Worm (Caenorhabditis elegans): ENCODE results near the gene C40A11.6.

C40A11.6 gene

DNA sequence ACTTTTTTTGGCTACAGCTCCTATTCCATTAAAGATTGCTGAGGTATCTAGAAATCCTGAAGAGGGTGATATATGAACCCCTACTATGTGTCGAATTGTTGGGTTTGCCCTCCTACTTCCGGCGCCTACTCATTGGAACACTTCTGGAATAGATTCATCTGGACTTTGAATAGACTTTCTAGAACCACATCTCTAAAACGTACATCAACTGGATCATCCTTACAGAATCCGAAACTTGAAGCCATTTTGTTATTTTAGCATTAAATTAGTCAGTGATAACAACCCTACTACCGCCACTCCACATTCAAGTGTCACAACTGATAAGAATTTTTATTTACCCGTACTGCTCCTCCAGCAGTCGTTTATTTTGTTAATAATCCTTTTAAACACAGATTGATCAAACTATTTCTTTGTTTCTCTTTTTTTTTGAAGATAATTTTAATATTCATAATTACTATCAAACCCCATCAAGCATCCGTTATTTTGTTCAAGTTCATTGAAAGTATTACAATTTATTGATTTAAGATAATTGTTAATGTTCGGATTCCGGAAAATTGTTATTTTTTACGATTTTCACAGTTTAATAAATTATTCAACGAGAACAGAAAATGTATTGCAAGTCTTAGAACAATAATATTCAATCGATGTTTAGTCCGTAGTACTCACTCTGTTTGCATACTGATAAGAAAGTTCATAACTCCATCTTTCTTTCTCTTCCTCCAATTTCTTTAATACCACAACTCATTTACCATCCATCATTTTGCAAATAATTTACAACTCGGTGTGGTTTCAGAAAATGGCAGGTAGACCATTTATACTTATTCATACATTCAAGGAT lies 46.1 kb downstream of the C40A11.6 start, which contains the start of gene math-42:
TSS of gene math-42 (plus strand) at position 788 of the 838 bp plus-strand sequence.
- TF ChIP-seq nhr-237 (tag; optimal IDR thresholded peaks at IDR 0.05), result no peak
- no peak for TF ChIP-seq mab-5 (tag; optimal IDR thresholded peaks at IDR 0.05)
- TF ChIP-seq lsy-2 (tag; optimal IDR thresholded peaks at IDR 0.05), result no peak
- no peak for TF ChIP-seq unc-62 (GFP tag; optimal IDR thresholded peaks at IDR 0.05)
- no peak for TF ChIP-seq nhr-76 (tag; optimal IDR thresholded peaks at IDR 0.05)
- no peak for TF ChIP-seq blmp-1 (tag; optimal IDR thresholded peaks at IDR 0.05)
- no peak for TF ChIP-seq lin-13 (tag; optimal IDR thresholded peaks at IDR 0.05)
- no peak for TF ChIP-seq mep-1 (tag; optimal IDR thresholded peaks at IDR 0.05)
- TF ChIP-seq sem-2 (GFP tag; optimal IDR thresholded peaks at IDR 0.05), result no peak
- TF ChIP-seq cnd-1 (tag; optimal IDR thresholded peaks at IDR 0.05), result no peak

DNA sequence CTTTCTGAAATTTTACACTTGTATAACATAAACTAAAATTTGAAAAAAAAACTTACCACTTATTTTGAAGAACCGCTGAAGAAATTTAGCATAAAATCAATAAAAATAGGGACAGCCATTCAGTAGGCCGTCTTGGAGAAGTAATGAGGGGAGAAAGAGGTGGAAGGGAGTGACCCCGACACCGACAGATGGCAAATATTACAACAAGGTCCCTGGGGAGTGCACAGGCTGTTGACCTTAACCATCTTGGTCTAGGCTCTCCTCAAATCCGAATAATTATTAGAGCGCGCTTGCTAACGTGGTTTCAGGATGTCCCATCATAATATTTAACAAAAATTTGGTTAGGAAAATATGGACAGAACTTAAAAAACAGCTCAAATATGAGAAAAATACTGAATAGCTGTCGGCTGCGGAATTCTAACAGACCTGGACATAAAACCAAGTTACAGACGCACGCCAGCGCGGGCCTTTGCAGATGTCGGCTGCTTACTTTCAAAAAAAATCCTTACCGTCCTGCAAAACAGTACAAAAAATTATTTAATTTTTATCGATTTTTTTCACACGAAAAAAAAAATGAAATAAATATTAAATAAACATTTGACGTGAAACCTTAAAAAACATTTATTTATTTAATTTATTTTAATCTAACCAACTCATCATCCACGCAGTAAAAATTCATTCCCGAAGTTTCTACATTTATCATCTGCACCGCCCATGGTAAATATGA lies 50.4 kb downstream of the C40A11.6 start, which contains the start of gene T16A1.2:
TSS of gene T16A1.2 (plus strand) at position 677 of the 727 bp plus-strand sequence.
- TF ChIP-seq nhr-2 (tag; optimal IDR thresholded peaks at IDR 0.05) (peak; percentile 68), nhr-28 (tag; optimal IDR thresholded peaks at IDR 0.05) (no peak), ceh-43 (GFP tag; optimal IDR thresholded peaks at IDR 0.05) (no peak), sptf-1 (tag; optimal IDR thresholded peaks at IDR 0.05) (no peak), ceh-83 (GFP tag; optimal IDR thresholded peaks at IDR 0.05) (no peak), drap-1 (GFP tag; optimal IDR thresholded peaks at IDR 0.05) (no peak), mab-5 (tag; optimal IDR thresholded peaks at IDR 0.05) (no peak), bed-3 (GFP tag; optimal IDR thresholded peaks at IDR 0.05) (no peak), mep-1 (tag; optimal IDR thresholded peaks at IDR 0.05) (no peak), unc-62 (GFP tag; optimal IDR thresholded peaks at IDR 0.05) (no peak), nhr-12 (tag; optimal IDR thresholded peaks at IDR 0.05) (no peak), nhr-237 (tag; optimal IDR thresholded peaks at IDR 0.05) (no peak), unc-39 (tag; optimal IDR thresholded peaks at IDR 0.05) (no peak), cnd-1 (tag; optimal IDR thresholded peaks at IDR 0.05) (peak; percentile 74), hlh-1 (tag; optimal IDR thresholded peaks at IDR 0.05) (no peak), elt-3 (tag; optimal IDR thresholded peaks at IDR 0.05) (no peak)
